Fruit fly (Drosophila melanogaster) Kc167 (cell line): ENCODE results near the gene CG12974.

ENCODE experiments used
- Myc ChIP-seq: fragments of >200 bp; optimal IDR thresholded peaks from 2 replicates; lab custom pipeline; 2017; ENCODE audit warnings: missing external identifiers
- Sin3A ChIP-seq: fragments of >200 bp; optimal IDR thresholded peaks from 2 replicates; lab custom pipeline; 2018; ENCODE audit warnings: missing external identifiers
- h ChIP-seq: fragments of >200 bp; optimal IDR thresholded peaks from 3 replicates; lab custom pipeline; 2018; ENCODE audit warnings: missing external identifiers
- insv ChIP-seq: fragments of >200 bp; optimal IDR thresholded peaks from 3 replicates; lab custom pipeline; 2018; ENCODE audit warnings: missing external identifiers
- psq ChIP-seq: fragments of >200 bp; optimal IDR thresholded peaks from 2 replicates; lab custom pipeline; 2017; ENCODE audit warnings: missing external identifiers
- ttk ChIP-seq: sonication (Bioruptor generic); optimal IDR thresholded peaks from 2 replicates; lab custom pipeline; 2017; ENCODE audit warnings: missing external identifiers

CG12974 gene

DNA sequence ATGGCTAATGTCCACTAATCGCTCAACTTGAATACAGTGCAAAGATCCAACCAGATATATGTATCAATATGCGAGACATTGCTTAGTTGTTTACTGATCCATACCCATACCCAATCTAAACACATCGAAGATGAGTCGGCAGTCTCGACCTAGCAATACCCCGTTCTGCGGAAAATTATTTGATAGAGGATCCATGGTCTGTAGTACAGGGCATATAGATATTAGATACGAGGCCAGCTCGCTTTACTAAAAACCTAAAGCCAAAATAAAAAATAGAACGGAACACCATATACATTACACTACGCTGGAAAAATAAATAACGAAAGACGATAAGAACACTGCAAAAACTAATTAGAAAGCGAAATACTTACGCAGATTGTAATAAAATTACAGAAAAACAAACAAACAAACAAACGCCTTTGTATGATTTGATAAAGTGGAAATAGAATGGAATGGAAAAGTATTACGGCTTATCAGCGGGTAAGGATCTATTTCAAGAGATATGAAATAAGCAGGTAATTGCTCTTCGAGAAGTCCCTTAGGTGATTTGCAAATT lies 19.6 kb downstream of the CG12974 start:
- TF ChIP-seq Sin3A (lab: Kevin White, UChicago) = no peak
- TF ChIP-seq Myc (lab: Kevin White, UChicago) = no peak
- TF ChIP-seq psq (lab: Kevin White, UChicago) = no peak
- no peak for TF ChIP-seq insv (lab: Kevin White, UChicago)
- no peak for TF ChIP-seq h (lab: Kevin White, UChicago)
- TF ChIP-seq ttk (lab: Kevin White, UChicago) = no peak

DNA sequence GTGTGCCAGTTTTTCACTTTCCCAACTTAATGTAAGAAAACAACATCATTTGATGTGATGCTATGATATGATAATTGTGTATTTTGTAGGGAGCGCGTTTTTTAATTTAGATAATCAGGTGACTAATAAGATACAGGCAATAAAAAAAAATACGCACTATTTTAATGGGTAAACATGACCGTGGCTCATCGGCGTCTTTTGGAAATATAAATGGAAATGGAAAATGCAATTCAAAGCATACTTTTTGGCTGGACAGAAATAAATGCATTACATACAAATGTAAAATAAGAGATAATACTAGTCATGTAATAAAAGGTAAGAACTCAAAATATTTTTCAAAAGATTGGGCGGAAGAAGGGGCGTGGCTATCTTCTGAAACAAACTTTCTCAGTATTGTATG lies 23.3 kb downstream of the CG12974 start:
- TF ChIP-seq Sin3A (lab: Kevin White, UChicago) = no peak
- TF ChIP-seq h (lab: Kevin White, UChicago) = no peak
- TF ChIP-seq psq (lab: Kevin White, UChicago) = no peak
- TF ChIP-seq insv (lab: Kevin White, UChicago) = no peak
- TF ChIP-seq ttk (lab: Kevin White, UChicago) = no peak
- no peak for TF ChIP-seq Myc (lab: Kevin White, UChicago)

dm6 chr3L:21261403-21262164 lies 24.2 kb downstream of the CG12974 start:
- TF ChIP-seq Myc (lab: Kevin White, UChicago) (no peak), h (lab: Kevin White, UChicago) (no peak), psq (lab: Kevin White, UChicago) (no peak), insv (lab: Kevin White, UChicago) (no peak), Sin3A (lab: Kevin White, UChicago) (no peak)

dm6 chr3L:21259257-21259656 lies 26.5 kb downstream of the CG12974 start:
- TF ChIP-seq h (lab: Kevin White, UChicago) (no peak), Myc (lab: Kevin White, UChicago) (no peak)

DNA sequence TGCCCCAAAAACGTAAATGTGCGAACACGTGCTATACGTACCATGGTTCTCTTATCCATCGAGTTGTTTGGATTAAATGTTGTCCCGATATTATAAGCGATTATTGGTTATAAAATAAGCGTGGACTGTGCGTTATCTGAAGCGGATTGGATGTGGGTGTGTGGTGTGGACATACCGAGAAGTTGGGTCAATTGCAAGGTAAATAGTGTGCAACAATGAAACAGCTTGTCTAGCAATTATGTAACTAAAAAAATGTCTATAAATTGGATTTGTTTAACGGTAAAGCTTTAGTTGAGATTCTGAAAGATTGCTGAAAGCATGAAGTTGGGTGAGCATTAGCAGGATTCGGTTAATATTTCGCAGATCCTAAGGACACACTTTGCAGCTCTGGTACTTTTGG lies 28.0 kb downstream of the CG12974 start, which contains the start of gene CG43218:
Gene CG43218 (plus strand): TSS at position 290 of the 400 bp plus-strand sequence.
- no peak for TF ChIP-seq Myc (lab: Kevin White, UChicago)
- no peak for TF ChIP-seq psq (lab: Kevin White, UChicago)
- no peak for TF ChIP-seq insv (lab: Kevin White, UChicago)
- no peak for TF ChIP-seq h (lab: Kevin White, UChicago)
- no peak for TF ChIP-seq ttk (lab: Kevin White, UChicago)
- no peak for TF ChIP-seq Sin3A (lab: Kevin White, UChicago)

- no peak for TF ChIP-seq Sin3A (lab: Kevin White, UChicago)
- no peak for TF ChIP-seq Myc (lab: Kevin White, UChicago)
- TF ChIP-seq insv (lab: Kevin White, UChicago) = no peak
- no peak for TF ChIP-seq ttk (lab: Kevin White, UChicago)
- TF ChIP-seq h (lab: Kevin White, UChicago) = no peak
- no peak for TF ChIP-seq psq (lab: Kevin White, UChicago)
Observed at dm6 chr3L:21256062-21257023, 29.4 kb downstream of the CG12974 start.

DNA sequence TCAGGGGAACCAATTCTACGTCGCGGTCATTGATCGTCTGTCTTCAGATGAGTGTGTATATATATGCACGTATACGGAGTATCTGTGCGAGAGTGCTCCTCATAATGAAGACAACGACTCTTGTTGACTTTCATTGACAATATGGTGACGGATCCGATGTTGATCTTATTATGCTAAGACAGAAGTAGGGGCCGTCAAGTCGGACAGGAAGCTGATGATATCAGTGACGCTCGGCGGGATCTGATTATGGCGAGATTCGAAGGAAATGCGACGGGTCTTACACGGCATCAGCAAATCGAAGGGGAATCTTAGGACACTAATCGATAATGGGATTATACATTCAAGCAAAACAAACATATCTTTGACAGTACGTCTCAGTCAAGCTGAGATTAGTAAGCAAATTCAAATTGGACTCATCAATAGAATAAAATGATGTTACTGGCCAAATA lies 31.2 kb downstream of the CG12974 start:
- TF ChIP-seq Myc (lab: Kevin White, UChicago) (no peak), Sin3A (lab: Kevin White, UChicago) (no peak), insv (lab: Kevin White, UChicago) (no peak), psq (lab: Kevin White, UChicago) (no peak), ttk (lab: Kevin White, UChicago) (no peak), h (lab: Kevin White, UChicago) (no peak)

dm6 chr3L:21253761-21254523 lies 31.8 kb downstream of the CG12974 start:
- TF ChIP-seq h (lab: Kevin White, UChicago) (no peak), ttk (lab: Kevin White, UChicago) (no peak), Sin3A (lab: Kevin White, UChicago) (no peak), Myc (lab: Kevin White, UChicago) (no peak), psq (lab: Kevin White, UChicago) (no peak), insv (lab: Kevin White, UChicago) (no peak)

DNA sequence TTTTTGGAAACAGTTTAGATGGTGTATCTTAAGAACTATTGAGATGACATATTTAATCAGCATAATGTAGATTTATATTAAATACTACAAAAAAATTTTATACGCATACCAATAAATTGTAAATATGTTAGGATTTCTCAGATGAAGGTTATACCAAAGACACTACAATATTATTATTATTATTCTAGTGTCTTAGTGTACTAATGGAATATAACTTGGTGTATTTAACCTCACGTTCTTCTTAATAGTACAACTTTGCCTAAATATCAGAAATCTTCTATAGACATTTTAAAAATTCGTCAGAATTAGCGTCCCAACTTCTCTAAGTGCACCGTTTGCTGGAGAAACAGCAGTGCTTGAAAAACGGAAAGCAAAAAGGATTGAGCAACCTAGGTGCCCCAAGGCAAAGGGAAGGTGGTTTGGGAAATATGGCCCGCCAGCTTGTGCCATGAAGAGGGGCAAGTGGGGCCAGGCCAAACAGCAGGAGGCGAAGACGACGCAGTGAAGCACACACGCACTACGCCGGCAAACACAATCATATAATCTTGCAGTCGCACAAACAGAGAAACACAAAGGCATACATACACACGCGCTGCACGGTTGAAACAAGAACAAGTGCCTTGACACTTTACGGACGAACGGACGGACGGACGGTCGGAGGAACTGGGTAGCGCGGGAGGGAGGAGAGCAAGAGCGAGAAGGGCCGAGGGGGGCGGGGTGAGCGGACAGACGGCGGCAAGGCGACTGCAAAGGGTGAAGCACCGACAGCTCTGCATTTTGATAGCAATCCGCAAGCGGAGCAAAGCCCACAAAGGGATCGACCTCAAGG lies 32.6 kb downstream of the CG12974 start:
- TF ChIP-seq insv (lab: Kevin White, UChicago) = no peak
- TF ChIP-seq Myc (lab: Kevin White, UChicago) = no peak
- TF ChIP-seq h (lab: Kevin White, UChicago) = no peak
- TF ChIP-seq ttk (lab: Kevin White, UChicago) = no peak
- no peak for TF ChIP-seq Sin3A (lab: Kevin White, UChicago)
- no peak for TF ChIP-seq psq (lab: Kevin White, UChicago)
